Worm (Caenorhabditis elegans) whole organism, L1 larva: ENCODE measurements around the gene C25A8.1.

Experiments used
- aha-1 ChIP-seq: fragments of 150-350 bp; optimal IDR thresholded peaks from 2 replicates; lab custom pipeline; 2014; ENCODE audit warnings: missing biosample characterization, missing genetic modification characterization
- blmp-1 ChIP-seq: fragments of 150-350 bp; optimal IDR thresholded peaks from 2 replicates; lab custom pipeline; 2014; ENCODE audit warnings: missing biosample characterization, missing genetic modification characterization
- ceh-8 ChIP-seq: fragments of 200-800 bp; sonication (Bioruptor generic); optimal IDR thresholded peaks from 2 replicates; lab custom pipeline; 2018; ENCODE audit warnings: mild to moderate bottlenecking, missing genetic modification characterization, moderate library complexity, missing compliant biosample characterization
- efl-1 ChIP-seq, 4 experiments: fragments of 150-350 bp; optimal IDR thresholded peaks in 3 of 4; peaks in 1 of 4; 1 replicate in 1 of 4; 2 replicates in 3 of 4; lab custom pipeline; 2014; ENCODE audit warnings: missing biosample characterization in 2 of 4, missing genetic modification characterization in 2 of 4, missing genetic modification reagents in 2 of 4
- elt-2 ChIP-seq: sonication (generic microtip); optimal IDR thresholded peaks from 2 replicates; lab custom pipeline; 2016; ENCODE audit warnings: missing genetic modification characterization, mild to moderate bottlenecking, inconsistent platforms, missing compliant biosample characterization, missing genetic modification reagents
- fkh-4 ChIP-seq: sonication (generic microtip); optimal IDR thresholded peaks from 2 replicates; lab custom pipeline; 2016; ENCODE audit warnings: missing compliant biosample characterization, missing genetic modification characterization, borderline replicate concordance
- fos-1 ChIP-seq: fragments of 150-350 bp; optimal IDR thresholded peaks from 2 replicates; lab custom pipeline; 2014; ENCODE audit warnings: missing biosample characterization, missing genetic modification characterization
- hlh-17 ChIP-seq: fragments of 200-800 bp; sonication (Bioruptor generic); optimal IDR thresholded peaks from 2 replicates; lab custom pipeline; 2018; ENCODE audit warnings: missing genetic modification characterization, mild to moderate bottlenecking, missing compliant biosample characterization, moderate library complexity, borderline replicate concordance
- hpl-2 ChIP-seq: fragments of 150-350 bp; optimal IDR thresholded peaks from 2 replicates; lab custom pipeline; 2014; ENCODE audit warnings: missing biosample characterization, missing genetic modification reagents, missing genetic modification characterization
- irx-1 ChIP-seq: sonication (generic microtip); optimal IDR thresholded peaks from 2 replicates; lab custom pipeline; 2016; ENCODE audit warnings: missing genetic modification characterization, missing compliant biosample characterization
- isw-1 ChIP-seq: fragments of 200-800 bp; sonication (Bioruptor generic); IDR thresholded peaks from 2 replicates; pipeline ENCODE4 v1.3.6; 2022; ENCODE audit warnings: missing genetic modification characterization, missing compliant biosample characterization
- lin-14 ChIP-seq: fragments of 200-800 bp; sonication (Bioruptor generic); optimal IDR thresholded peaks from 2 replicates; lab custom pipeline; 2018; ENCODE audit warnings: mild to moderate bottlenecking, missing genetic modification characterization, moderate library complexity, missing compliant biosample characterization
- lin-15B ChIP-seq: fragments of 150-350 bp; sonication (generic microtip); optimal IDR thresholded peaks from 3 replicates; lab custom pipeline; 2014; ENCODE audit warnings: missing biosample characterization, missing genetic modification characterization
- lsy-2 ChIP-seq, 2 experiments: fragments of 150-350 bp; optimal IDR thresholded peaks; 2 replicates each; lab custom pipeline; 2014; ENCODE audit warnings: missing biosample characterization in 2 of 2, missing genetic modification characterization in 2 of 2
- mab-9 ChIP-seq: fragments of 200-800 bp; sonication (Bioruptor generic); IDR thresholded peaks from 2 replicates; pipeline ENCODE4 v1.3.6; 2022; ENCODE audit warnings: missing genetic modification reagents, missing genetic modification characterization, missing compliant biosample characterization
- mdl-1 ChIP-seq, 2 experiments: fragments of 150-350 bp; optimal IDR thresholded peaks; 2 replicates each; lab custom pipeline; 2014 to 2017; ENCODE audit warnings: missing biosample characterization in 2 of 2, missing genetic modification characterization in 2 of 2, inconsistent platforms in 1 of 2
- mef-2 ChIP-seq: fragments of 150-350 bp; optimal IDR thresholded peaks from 2 replicates; lab custom pipeline; 2014; ENCODE audit warnings: missing biosample characterization, missing genetic modification characterization
- mep-1 ChIP-seq: fragments of 150-350 bp; optimal IDR thresholded peaks from 2 replicates; lab custom pipeline; 2014; ENCODE audit warnings: missing biosample characterization, missing genetic modification characterization
- nhr-19 ChIP-seq: fragments of 200-800 bp; sonication (Bioruptor generic); conservative IDR thresholded peaks from 2 replicates; pipeline ENCODE4 v1.3.6; 2022; ENCODE audit warnings: missing genetic modification characterization, missing compliant biosample characterization
- nhr-237 ChIP-seq: fragments of 150-350 bp; optimal IDR thresholded peaks from 2 replicates; lab custom pipeline; 2014; ENCODE audit warnings: missing biosample characterization, missing genetic modification characterization
- nhr-28 ChIP-seq: fragments of 150-350 bp; optimal IDR thresholded peaks from 2 replicates; lab custom pipeline; 2014; ENCODE audit warnings: missing biosample characterization, missing genetic modification characterization
- nhr-77 ChIP-seq: fragments of 150-350 bp; optimal IDR thresholded peaks from 2 replicates; lab custom pipeline; 2014; ENCODE audit warnings: missing biosample characterization, missing genetic modification characterization
- nhr-85 ChIP-seq: sonication (generic microtip); peaks from one replicate; lab custom pipeline; 2016; ENCODE audit warnings: missing genetic modification characterization, inconsistent platforms, missing compliant biosample characterization
- pag-3 ChIP-seq: sonication (generic microtip); optimal IDR thresholded peaks from 2 replicates; lab custom pipeline; 2017; ENCODE audit warnings: missing genetic modification characterization, mild to moderate bottlenecking, missing compliant biosample characterization, antibody characterized with exemption, borderline replicate concordance; ENCODE audit not compliant: insufficient read depth
- pqm-1 ChIP-seq: sonication (generic microtip); optimal IDR thresholded peaks from 3 replicates; lab custom pipeline; 2017; ENCODE audit warnings: missing biosample characterization, missing genetic modification characterization
- snpc-4 ChIP-seq: fragments of 150-350 bp; optimal IDR thresholded peaks from 2 replicates; lab custom pipeline; 2014; ENCODE audit warnings: missing biosample characterization, missing genetic modification characterization
- sptf-1 ChIP-seq: fragments of 150-350 bp; optimal IDR thresholded peaks from 2 replicates; lab custom pipeline; 2014; ENCODE audit warnings: missing biosample characterization, missing genetic modification characterization
- unc-62 ChIP-seq: fragments of 150-350 bp; optimal IDR thresholded peaks from 2 replicates; lab custom pipeline; 2014; ENCODE audit warnings: missing biosample characterization, missing genetic modification reagents, missing genetic modification characterization
- unc-86 ChIP-seq: sonication (generic microtip); optimal IDR thresholded peaks from 2 replicates; lab custom pipeline; 2016; ENCODE audit warnings: missing genetic modification characterization, missing compliant biosample characterization
- vab-15 ChIP-seq: sonication (generic microtip); optimal IDR thresholded peaks from 2 replicates; lab custom pipeline; 2017; ENCODE audit warnings: missing genotype, mild to moderate bottlenecking, missing genetic modification characterization, missing compliant biosample characterization
- xbp-1 ChIP-seq: sonication (generic microtip); optimal IDR thresholded peaks from 2 replicates; lab custom pipeline; 2016; ENCODE audit warnings: missing genetic modification characterization, missing compliant biosample characterization
- zip-4 ChIP-seq: fragments of 200-800 bp; sonication (Bioruptor generic); optimal IDR thresholded peaks from 2 replicates; lab custom pipeline; 2018; ENCODE audit warnings: mild to moderate bottlenecking, missing genetic modification characterization, moderate library complexity, missing compliant biosample characterization
- ztf-11 ChIP-seq, 2 experiments: sonication (generic microtip); optimal IDR thresholded peaks; 2 replicates each; lab custom pipeline; 2016 to 2017; ENCODE audit warnings: missing genetic modification characterization in 2 of 2, missing biosample characterization in 1 of 2, missing compliant biosample characterization in 1 of 2
- ztf-4 ChIP-seq: fragments of 150-350 bp; optimal IDR thresholded peaks from 2 replicates; lab custom pipeline; 2014; ENCODE audit warnings: missing biosample characterization, missing genetic modification characterization

The C25A8.1 gene

ce11 chrIV:6972427-6972826, 38.5 kb upstream of the C25A8.1 start, which contains the start of gene nhr-249:
TSS of gene nhr-249 (minus strand) at chrIV:6972527.
- TF ChIP-seq lsy-2 (tag; optimal IDR thresholded peaks at IDR 0.05; lab: Kevin White, UChicago) (no peak), nhr-77 (no peak), mep-1 (tag; lab: Kevin White, UChicago) (no peak), pag-3 (no peak)

ce11 chrIV:6974162-6974938, 36.6 kb upstream of the C25A8.1 start:
- TF ChIP-seq nhr-237 (tag; lab: Kevin White, UChicago) (no peak), pag-3 (no peak), efl-1 (optimal IDR thresholded peaks at IDR 0.05; lab: Kevin White, UChicago) (no peak), efl-1 (GFP tag; optimal IDR thresholded peaks at IDR 0.05 in 1 of 2; lab: Kevin White, UChicago) (no peak), ztf-11 (tag; optimal IDR thresholded peaks at IDR 0.05; lab: Kevin White, UChicago) (no peak), nhr-77 (no peak), mab-9 (no peak), sptf-1 (tag; lab: Kevin White, UChicago) (no peak), nhr-28 (no peak), fkh-4 (tag; lab: Kevin White, UChicago) (no peak), blmp-1 (tag; lab: Kevin White, UChicago) (no peak), xbp-1 (tag; lab: Kevin White, UChicago) (no peak), aha-1 (tag; lab: Kevin White, UChicago) (no peak), unc-62 (GFP tag; lab: Kevin White, UChicago) (no peak), ceh-8 (GFP tag; lab: Kevin White, UChicago) (no peak), isw-1 (GFP tag; lab: Robert Waterston, UW) (no peak), vab-15 (tag; lab: Kevin White, UChicago) (no peak), ztf-4 (tag; lab: Kevin White, UChicago) (no peak), snpc-4 (tag; lab: Kevin White, UChicago) (no peak)
- TF ChIP-seq, all 84 proteins: peak for 0

ce11 chrIV:6977089-6977558, 33.8 kb upstream of the C25A8.1 start, which contains the start of the genes pgl-1 and him-3:
TSS of gene pgl-1 (minus strand) at chrIV:6977318.
TSS of gene him-3 (plus strand) at chrIV:6977508.
- TF ChIP-seq irx-1 (tag; lab: Kevin White, UChicago): no peak
- TF ChIP-seq vab-15 (tag; lab: Kevin White, UChicago): no peak
- TF ChIP-seq nhr-19 (GFP tag; lab: Robert Waterston, UW): no peak

- no peak for TF ChIP-seq unc-86 (tag; lab: Kevin White, UChicago)
- no peak for TF ChIP-seq mab-9
- TF ChIP-seq hpl-2 (GFP tag; lab: Kevin White, UChicago): no peak
- no peak for TF ChIP-seq lin-15B (tag; lab: Kevin White, UChicago)
- no peak for TF ChIP-seq nhr-77
- no peak for TF ChIP-seq pqm-1 (tag; lab: Kevin White, UChicago)
- TF ChIP-seq elt-2 (tag; lab: Kevin White, UChicago): no peak
- no peak for TF ChIP-seq lin-14 (GFP tag; lab: Kevin White, UChicago)
- no peak for TF ChIP-seq fos-1 (tag; lab: Kevin White, UChicago)
- TF ChIP-seq vab-15 (tag; lab: Kevin White, UChicago): no peak
- TF ChIP-seq zip-4 (GFP tag; lab: Kevin White, UChicago): no peak
- TF ChIP-seq mef-2 (tag; lab: Kevin White, UChicago): no peak
- no peak for TF ChIP-seq hlh-17 (GFP tag; lab: Kevin White, UChicago)
- no peak for TF ChIP-seq nhr-85 (tag; lab: Kevin White, UChicago)
- no peak for TF ChIP-seq mdl-1 (tag; optimal IDR thresholded peaks at IDR 0.05; lab: Kevin White, UChicago)
- TF ChIP-seq, all 84 proteins: peak for 0
Measured at ce11 chrIV:6978625-6979024, 32.3 kb upstream of the C25A8.1 start.
